ENCODE assay signal across 1 worm cellular context in the genomic region with DNA sequence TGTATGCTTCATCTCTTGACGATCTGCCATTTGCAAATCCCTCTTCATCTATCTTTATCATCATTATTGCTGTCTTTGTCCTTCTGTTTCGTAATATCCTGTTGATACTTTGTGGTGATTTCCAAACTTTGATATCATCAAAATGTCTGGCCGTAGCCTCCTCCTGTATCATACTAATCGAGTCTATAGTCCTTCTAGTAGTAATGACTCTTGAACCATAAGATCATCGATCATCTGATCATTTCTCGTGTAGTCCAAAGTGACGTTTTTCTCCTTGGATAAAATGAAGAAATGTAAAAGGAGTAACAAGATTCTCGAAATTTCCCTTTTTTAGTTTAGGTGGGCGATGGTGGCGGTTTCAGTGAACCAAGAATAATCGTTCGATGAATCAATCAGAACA.
TF ChIP-seq lines count a peak whose summit lies in the region.

No protein-coding gene starts in this region.

TF ChIP-seq in whole organism, L1 larva, 84 proteins besides CTCF, POLR2A, EP300 and RAD21 (continued from another document):
- TF ChIP-seq nhr-20 (tag; optimal IDR thresholded peaks at IDR 0.05; lab: Kevin White, UChicago): peak; percentile 76
- TF ChIP-seq sup-37 (GFP tag; optimal IDR thresholded peaks at IDR 0.05; lab: Kevin White, UChicago): no peak
- peak; percentile 96 for TF ChIP-seq nhr-85 (tag; lab: Kevin White, UChicago)
- no peak for TF ChIP-seq aha-1 (tag; optimal IDR thresholded peaks at IDR 0.05; lab: Kevin White, UChicago)
- no peak for TF ChIP-seq nhr-77 (tag; optimal IDR thresholded peaks at IDR 0.05; lab: Kevin White, UChicago)
TF ChIP-seq in whole organism, L1 larva: peak in this region for 15.
